Worm (Caenorhabditis elegans) whole organism, early embryonic: ENCODE measurements around the gene cyp-34A1.

Experiments used
- ama-1 ChIP-seq: fragments of 150-350 bp; optimal IDR thresholded peaks from 2 replicates; lab custom pipeline; 2014
- ceh-13 ChIP-seq: fragments of 200-800 bp; sonication (Bioruptor generic); optimal IDR thresholded peaks from 2 replicates; lab custom pipeline; 2018; ENCODE audit warnings: mild to moderate bottlenecking, missing genetic modification characterization, missing compliant biosample characterization
- sea-1 ChIP-seq: fragments of 200-800 bp; sonication (Bioruptor generic); conservative IDR thresholded peaks from 2 replicates; pipeline ENCODE4 v1.3.6; 2022; ENCODE audit warnings: missing genetic modification characterization, missing compliant biosample characterization

DNA sequence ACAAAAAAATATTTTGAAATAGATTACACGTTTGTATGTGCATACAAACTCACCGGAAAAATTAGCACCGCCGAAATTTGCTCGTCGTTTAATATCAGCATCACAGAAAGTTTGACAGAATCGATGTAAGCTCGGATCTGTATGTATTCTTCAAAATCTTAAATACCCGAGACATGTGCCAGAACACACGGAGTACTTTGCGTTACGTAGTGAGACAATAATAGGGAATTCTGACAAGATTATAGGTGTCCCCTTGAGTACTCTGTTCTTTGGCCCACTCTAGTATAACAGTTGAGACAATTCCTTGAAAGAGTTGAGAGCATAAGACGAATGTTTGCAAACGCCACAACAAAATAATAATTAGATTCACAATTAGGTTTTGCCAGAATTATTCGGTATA lies 15.9 kb upstream of the cyp-34A1 start, which contains the start of gene srx-48:
- TF ChIP-seq sea-1 = no peak
- TF ChIP-seq ceh-13 = no peak
- no peak for TF ChIP-seq ama-1
